Worm (Caenorhabditis elegans): ENCODE measurements around the gene mms-19.

The mms-19 gene

ce11 chrV:5504807-5505442, 9.2 kb upstream of the mms-19 start, which contains the start of the genes dnj-19 and nhr-47 (continued):
- TF ChIP-seq fos-1 (tag; optimal IDR thresholded peaks at IDR 0.05) (no peak), nhr-48 (tag; optimal IDR thresholded peaks at IDR 0.05) (peak; percentile 77), zip-11 (GFP tag; IDR thresholded peaks at IDR 0.05) (no peak), duxl-1 (tag; optimal IDR thresholded peaks at IDR 0.05; ENCODE audit: poor library complexity) (peak; percentile 82)

- TF ChIP-seq Y105C5A.15 (GFP tag; IDR thresholded peaks at IDR 0.05), result no peak
- TF ChIP-seq unc-62 (GFP tag; optimal IDR thresholded peaks at IDR 0.05 in 1 of 2), result peak in 1 of 2 experiments; percentile 94
- no peak for TF ChIP-seq unc-62 (tag; optimal IDR thresholded peaks at IDR 0.05)
These were observed 5.0 kb upstream of the mms-19 start for ce11 chrV:5509134-5509533.

- no peak for TF ChIP-seq nhr-102 (tag; optimal IDR thresholded peaks at IDR 0.05)
- peak; percentile 16 for TF ChIP-seq dve-1 (tag; optimal IDR thresholded peaks at IDR 0.05; ENCODE audit: insufficient read depth)
- TF ChIP-seq dmd-6 (GFP tag; IDR thresholded peaks at IDR 0.05), result peak; percentile 59
- TF ChIP-seq lin-38 (GFP tag; IDR thresholded peaks at IDR 0.05), result peak; percentile 34
- TF ChIP-seq unc-62 (GFP tag; optimal IDR thresholded peaks at IDR 0.05 in 1 of 2), result peak in 1 of 2 experiments; percentile 94
- no peak for TF ChIP-seq unc-62 (tag; optimal IDR thresholded peaks at IDR 0.05)
- TF ChIP-seq sdz-12 (GFP tag; optimal IDR thresholded peaks at IDR 0.05), result no peak
- TF ChIP-seq daf-16 (GFP tag; optimal IDR thresholded peaks at IDR 0.05), result no peak
- peak; percentile 23 for TF ChIP-seq daf-16 (tag; optimal IDR thresholded peaks at IDR 0.05)
These were observed 4.2 kb upstream of the mms-19 start for ce11 chrV:5509966-5510365.

ce11 chrV:5511720-5512119, 2.4 kb upstream of the mms-19 start:
- TF ChIP-seq nhr-102 (tag; optimal IDR thresholded peaks at IDR 0.05), result no peak
- TF ChIP-seq ama-1 (optimal IDR thresholded peaks at IDR 0.05), result no peak
- TF ChIP-seq aha-1 (tag), result peak; percentile 31
- no peak for TF ChIP-seq dmd-9 (GFP tag; IDR thresholded peaks at IDR 0.05)
- TF ChIP-seq nhr-77 (tag; optimal IDR thresholded peaks at IDR 0.05), result peak; percentile 63
- TF ChIP-seq mxl-3 (GFP tag; optimal IDR thresholded peaks at IDR 0.05), result no peak
- TF ChIP-seq dve-1 (tag; optimal IDR thresholded peaks at IDR 0.05; ENCODE audit: insufficient read depth), result peak; percentile 33
- TF ChIP-seq daf-12 (tag; optimal IDR thresholded peaks at IDR 0.05), result no peak
- peak; percentile 70 for TF ChIP-seq nhr-28 (tag; optimal IDR thresholded peaks at IDR 0.05)
- TF ChIP-seq zfp-2 (tag; optimal IDR thresholded peaks at IDR 0.05), result no peak
- peak; percentile 1 for TF ChIP-seq hlh-30 (tag; optimal IDR thresholded peaks at IDR 0.05; ENCODE audit: insufficient read depth)
- TF ChIP-seq hlh-11 (tag; optimal IDR thresholded peaks at IDR 0.05), result peak; percentile 10
- peak; percentile 55; the same call in 1 of the 2 replicates for TF ChIP-seq php-3 (GFP tag; IDR thresholded peaks at IDR 0.05)
- TF ChIP-seq snpc-4 (tag; optimal IDR thresholded peaks at IDR 0.05), result no peak
- TF ChIP-seq daf-16 (GFP tag; optimal IDR thresholded peaks at IDR 0.05), result no peak
- TF ChIP-seq daf-16 (tag; optimal IDR thresholded peaks at IDR 0.05), result peak; percentile 43
- TF ChIP-seq dmd-6 (GFP tag; IDR thresholded peaks at IDR 0.05), result 0 out of 2 replicates have a peak, but pooled peaks have one; percentile 19

ce11 chrV:5512559-5512958, 1.6 kb upstream of the mms-19 start:
- TF ChIP-seq nhr-41 (GFP tag; IDR thresholded peaks at IDR 0.05), result peak; percentile 84; the same call in 1 of the 2 replicates
- TF ChIP-seq lin-38 (GFP tag; IDR thresholded peaks at IDR 0.05), result no peak
- TF ChIP-seq pqm-1 (tag; optimal IDR thresholded peaks at IDR 0.05), result peak; percentile 94
- peak; percentile 47 for TF ChIP-seq nhr-77 (tag; optimal IDR thresholded peaks at IDR 0.05)
- TF ChIP-seq ceh-28 (tag; optimal IDR thresholded peaks at IDR 0.05), result no peak
- peak; percentile 85 for TF ChIP-seq nhr-28 (tag; optimal IDR thresholded peaks at IDR 0.05)
- TF ChIP-seq T26A8.4 (GFP tag; IDR thresholded peaks at IDR 0.05), result no peak
- peak; percentile 13 for TF ChIP-seq nhr-10 (tag; optimal IDR thresholded peaks at IDR 0.05)
- TF ChIP-seq unc-62 (GFP tag; optimal IDR thresholded peaks at IDR 0.05 in 1 of 2), result peak in 1 of 2 experiments; percentile 87
- TF ChIP-seq unc-62 (tag; optimal IDR thresholded peaks at IDR 0.05), result no peak
- TF ChIP-seq lin-15B (tag; optimal IDR thresholded peaks at IDR 0.05), result no peak
- TF ChIP-seq Y75B8A.6 (GFP tag; IDR thresholded peaks at IDR 0.05), result 0 out of 2 replicates have a peak, but pooled peaks have one; percentile 55
- TF ChIP-seq dmd-6 (GFP tag; IDR thresholded peaks at IDR 0.05), result peak; percentile 94
- peak; percentile 70 for TF ChIP-seq dve-1 (tag; optimal IDR thresholded peaks at IDR 0.05; ENCODE audit: insufficient read depth)
- peak; percentile 7 for TF ChIP-seq hlh-30 (tag; optimal IDR thresholded peaks at IDR 0.05; ENCODE audit: insufficient read depth)
- TF ChIP-seq F44E2.7 (GFP tag; IDR thresholded peaks at IDR 0.05), result no peak
- peak; percentile 71 for TF ChIP-seq hlh-11 (tag; optimal IDR thresholded peaks at IDR 0.05)
- no peak for TF ChIP-seq gei-8 (GFP tag; optimal IDR thresholded peaks at IDR 0.05)
- TF ChIP-seq vab-7 (GFP tag; IDR thresholded peaks at IDR 0.05), result no peak
- no peak for TF ChIP-seq daf-16 (GFP tag; optimal IDR thresholded peaks at IDR 0.05)
- peak; percentile 44 for TF ChIP-seq daf-16 (tag; optimal IDR thresholded peaks at IDR 0.05)
- TF ChIP-seq nhr-48 (tag; optimal IDR thresholded peaks at IDR 0.05), result peak; percentile 66
- TF ChIP-seq php-3 (GFP tag; IDR thresholded peaks at IDR 0.05), result peak; percentile 77
- TF ChIP-seq lsy-2 (tag; optimal IDR thresholded peaks at IDR 0.05), result peak in 1 of 2 experiments; percentile 9
- TF ChIP-seq lin-1 (GFP tag; IDR thresholded peaks at IDR 0.05), result peak; percentile 40; the same call in 1 of the 2 replicates

All from whole organism, L4 larva.